Fruit fly (Drosophila melanogaster): ENCODE measurements around the gene Dlic.

DNA sequence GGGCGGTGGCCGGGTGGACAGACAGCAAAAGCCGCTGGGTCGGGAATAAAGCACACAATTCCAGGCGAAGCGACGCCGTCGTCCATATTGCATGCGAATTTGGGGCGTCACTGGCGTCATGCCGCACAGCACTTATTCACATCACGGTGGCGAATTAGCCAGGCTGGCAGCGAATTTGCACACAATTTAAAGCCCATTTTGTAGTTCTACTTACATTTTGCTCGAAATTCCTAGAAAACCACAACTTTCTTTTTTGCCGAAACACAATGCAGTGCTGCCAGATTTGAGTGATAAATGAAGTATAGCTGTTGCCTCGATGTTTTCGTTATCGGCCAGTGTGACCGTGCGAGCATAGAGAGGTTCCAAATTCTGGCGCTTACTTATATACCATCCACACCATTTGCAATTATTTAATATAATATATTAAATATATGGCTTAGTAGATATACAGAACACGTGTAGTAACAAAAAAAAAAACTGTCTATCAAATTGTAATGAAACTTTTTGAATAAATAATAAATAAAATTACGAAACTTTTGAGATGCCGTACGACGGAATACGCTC is 5.9 kb upstream of the Dlic start, which contains the start of gene Ran:
- TF ChIP-seq CG8478 (optimal IDR thresholded peaks at IDR 0.05) = no peak
- TF ChIP-seq CTCF (optimal IDR thresholded peaks at IDR 0.05) = no peak

Measured in S2 (cell line).